Worm (Caenorhabditis elegans) whole organism, midembryonic: ENCODE results near the gene Y39F10C.1.

Experiments
- T22C8.4 ChIP-seq: fragments of 200-800 bp; sonication (Bioruptor generic); IDR thresholded peaks from 2 replicates; pipeline ENCODE4 v1.3.6; 2022; ENCODE audit warnings: missing genetic modification characterization, missing compliant biosample characterization
- cog-1 ChIP-seq: sonication (generic microtip); optimal IDR thresholded peaks from 2 replicates; lab custom pipeline; 2016; ENCODE audit warnings: missing genetic modification characterization, missing compliant biosample characterization
- flt-1 ChIP-seq: fragments of 200-800 bp; sonication (Bioruptor generic); IDR thresholded peaks from 2 replicates; pipeline ENCODE4 v1.3.6; 2022; ENCODE audit warnings: missing genetic modification characterization, missing compliant biosample characterization
- klf-2 ChIP-seq: fragments of 200-800 bp; sonication (Bioruptor generic); conservative IDR thresholded peaks from 2 replicates; pipeline ENCODE4 v1.3.6; 2022; ENCODE audit warnings: missing genetic modification reagents, missing genetic modification characterization, missing compliant biosample characterization
- med-1 ChIP-seq: sonication (generic microtip); optimal IDR thresholded peaks from 2 replicates; lab custom pipeline; 2017; ENCODE audit warnings: missing genetic modification characterization, mild to moderate bottlenecking, missing compliant biosample characterization, antibody characterized with exemption, missing genetic modification reagents; ENCODE audit not compliant: insufficient read depth
- ref-1 ChIP-seq: fragments of 200-800 bp; sonication (Bioruptor generic); conservative IDR thresholded peaks from 2 replicates; pipeline ENCODE4 v1.3.6; 2022; ENCODE audit warnings: missing genetic modification reagents, missing genetic modification characterization, missing compliant biosample characterization
- tab-1 ChIP-seq: fragments of 200-800 bp; sonication (Bioruptor generic); IDR thresholded peaks from 2 replicates; pipeline ENCODE4 v1.3.6; 2022; ENCODE audit warnings: missing genetic modification characterization, missing compliant biosample characterization
- ztf-23 ChIP-seq: fragments of 200-800 bp; sonication (Bioruptor generic); IDR thresholded peaks from 2 replicates; pipeline ENCODE4 v1.3.6; 2022; ENCODE audit warnings: missing genetic modification reagents, missing genetic modification characterization, missing compliant biosample characterization
- ztf-29 ChIP-seq: fragments of 200-800 bp; sonication (Bioruptor generic); IDR thresholded peaks from 2 replicates; pipeline ENCODE4 v1.3.6; 2022; ENCODE audit warnings: missing genetic modification reagents, missing genetic modification characterization, missing compliant biosample characterization

Y39F10C.1 gene

ce11 chrII:651324-651723 lies 24.1 kb upstream of the Y39F10C.1 start:
- TF ChIP-seq klf-2 (GFP tag; lab: Robert Waterston, UW) (no peak), ztf-29 (GFP tag; lab: Robert Waterston, UW) (peak; percentile 29; the same call in 1 of the 2 replicates)

DNA sequence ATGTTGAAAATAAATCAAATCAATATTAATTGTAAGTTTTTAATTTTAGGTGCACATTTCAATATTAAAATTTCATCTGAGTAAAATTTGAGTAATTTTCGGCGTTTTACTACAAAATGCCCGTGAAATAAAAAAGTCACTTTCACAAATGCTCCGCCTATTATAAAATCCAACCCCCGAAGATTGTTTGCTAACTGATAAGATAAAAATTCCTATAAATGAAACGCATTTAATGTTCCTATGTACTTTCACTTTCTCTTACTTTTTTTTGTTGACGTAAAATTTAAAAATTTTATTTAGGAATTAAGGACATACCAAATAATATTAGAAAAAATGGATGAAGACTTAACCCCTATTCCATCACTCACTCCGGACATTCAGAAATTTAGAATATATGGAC lies 17.0 kb upstream of the Y39F10C.1 start, which contains the start of gene sdz-24:
Gene sdz-24 (plus strand): TSS at position 301 of the 400 bp plus-strand sequence.
- TF ChIP-seq T22C8.4 (GFP tag; lab: Robert Waterston, UW): no peak
- TF ChIP-seq klf-2 (GFP tag; lab: Robert Waterston, UW): no peak
- TF ChIP-seq ztf-29 (GFP tag; lab: Robert Waterston, UW): no peak
- TF ChIP-seq ref-1: no peak
- TF ChIP-seq ztf-23: no peak
- TF ChIP-seq cog-1 (tag; lab: Kevin White, UChicago): no peak

DNA sequence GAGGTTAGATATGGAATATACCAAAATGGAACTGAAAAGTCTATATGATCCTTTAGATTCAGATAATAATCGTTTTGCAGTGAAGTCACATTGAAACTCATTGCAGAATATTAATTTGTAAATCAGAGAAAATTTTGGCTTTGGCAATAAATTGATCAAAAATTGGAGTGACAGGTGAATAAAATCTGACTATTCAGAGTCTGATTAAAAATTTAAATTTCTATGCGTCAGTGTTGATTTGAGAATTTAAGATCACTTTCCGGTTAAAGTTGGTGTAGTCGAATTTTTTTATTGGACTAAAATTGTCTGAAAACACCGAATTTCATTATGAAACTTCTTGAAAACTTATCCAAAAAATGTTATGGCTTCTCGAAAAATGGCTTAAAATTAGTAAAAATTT lies 13.7 kb upstream of the Y39F10C.1 start, which contains the start of gene sri-45:
Gene sri-45 (minus strand): TSS at position 101 of the 400 bp plus-strand sequence.
- TF ChIP-seq ztf-29 (GFP tag; lab: Robert Waterston, UW) (no peak), T22C8.4 (GFP tag; lab: Robert Waterston, UW) (no peak), klf-2 (GFP tag; lab: Robert Waterston, UW) (no peak), flt-1 (GFP tag; lab: Robert Waterston, UW) (no peak), ref-1 (no peak), med-1 (GFP tag; lab: Kevin White, UChicago) (no peak), ztf-23 (no peak)

DNA sequence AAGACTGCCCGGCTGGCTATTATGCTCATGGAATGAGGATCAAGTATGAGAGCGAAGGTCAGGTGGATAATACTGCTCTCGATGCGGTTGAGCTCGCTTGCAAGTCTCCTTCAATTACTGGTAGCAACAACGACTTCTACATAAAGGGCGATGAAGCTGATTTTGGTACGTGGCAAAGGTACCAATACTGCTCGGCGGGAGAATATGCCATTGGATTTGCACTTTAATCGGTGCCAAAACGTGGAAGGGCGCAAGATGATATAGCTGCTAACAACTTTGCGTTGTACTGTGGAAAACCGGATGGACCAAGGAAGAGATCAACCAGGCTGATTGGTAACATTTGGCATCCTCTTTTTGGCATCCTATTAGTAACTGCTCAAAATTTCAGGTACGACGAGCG lies 7.5 kb upstream of the Y39F10C.1 start:
- TF ChIP-seq flt-1 (GFP tag; lab: Robert Waterston, UW) (no peak), T22C8.4 (GFP tag; lab: Robert Waterston, UW) (no peak), tab-1 (no peak)

DNA sequence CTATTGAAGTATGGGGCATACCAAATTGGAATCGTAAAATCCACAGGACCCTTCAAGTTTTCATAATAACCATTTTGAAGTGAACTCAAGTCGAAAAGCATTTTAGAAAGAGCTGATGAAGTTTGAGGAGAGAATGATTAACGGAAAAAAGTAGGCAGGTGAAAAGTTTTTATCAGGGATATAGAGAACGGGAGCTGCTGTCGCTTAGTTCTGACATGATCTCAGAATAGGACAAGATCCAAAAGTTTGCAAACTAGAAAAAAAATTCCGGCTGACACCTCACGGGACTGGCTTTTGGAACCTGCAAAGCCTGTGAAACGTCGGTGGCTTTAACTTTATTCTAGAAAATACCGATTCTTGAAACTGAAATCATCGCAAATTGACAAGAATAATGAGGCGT lies 4.4 kb upstream of the Y39F10C.1 start, which contains the start of gene sri-46:
Gene sri-46 (minus strand): TSS at position 101 of the 400 bp plus-strand sequence.
- TF ChIP-seq ztf-23 (no peak), flt-1 (GFP tag; lab: Robert Waterston, UW) (no peak), med-1 (GFP tag; lab: Kevin White, UChicago) (no peak), tab-1 (no peak), klf-2 (GFP tag; lab: Robert Waterston, UW) (no peak), T22C8.4 (GFP tag; lab: Robert Waterston, UW) (no peak), cog-1 (tag; lab: Kevin White, UChicago) (no peak), ref-1 (no peak), ztf-29 (GFP tag; lab: Robert Waterston, UW) (no peak)

DNA sequence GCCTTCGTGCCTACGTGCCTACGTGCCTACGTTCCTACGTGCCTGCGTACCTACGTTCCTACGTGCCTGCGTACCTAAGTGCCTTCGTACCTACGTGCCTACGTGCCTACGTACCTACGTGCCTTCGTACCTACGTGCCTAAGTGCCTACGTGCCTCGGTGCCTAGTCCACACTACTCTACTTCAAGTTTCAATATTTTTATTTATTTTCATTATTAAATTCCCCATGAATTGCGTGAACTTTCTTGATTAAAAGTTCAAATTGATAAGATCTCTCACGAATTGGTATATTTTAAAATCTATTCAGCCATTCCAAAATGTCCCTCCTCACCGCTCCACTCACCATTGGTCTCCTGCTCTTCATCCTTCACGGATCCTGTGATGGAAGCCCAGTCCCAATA lies 1.3 kb upstream of the Y39F10C.1 start, which contains the start of gene Y39F10C.3:
Gene Y39F10C.3 (plus strand): TSS at position 301 of the 400 bp plus-strand sequence.
- TF ChIP-seq T22C8.4 (GFP tag; lab: Robert Waterston, UW): no peak
- no peak for TF ChIP-seq tab-1
- no peak for TF ChIP-seq klf-2 (GFP tag; lab: Robert Waterston, UW)
- no peak for TF ChIP-seq flt-1 (GFP tag; lab: Robert Waterston, UW)

DNA sequence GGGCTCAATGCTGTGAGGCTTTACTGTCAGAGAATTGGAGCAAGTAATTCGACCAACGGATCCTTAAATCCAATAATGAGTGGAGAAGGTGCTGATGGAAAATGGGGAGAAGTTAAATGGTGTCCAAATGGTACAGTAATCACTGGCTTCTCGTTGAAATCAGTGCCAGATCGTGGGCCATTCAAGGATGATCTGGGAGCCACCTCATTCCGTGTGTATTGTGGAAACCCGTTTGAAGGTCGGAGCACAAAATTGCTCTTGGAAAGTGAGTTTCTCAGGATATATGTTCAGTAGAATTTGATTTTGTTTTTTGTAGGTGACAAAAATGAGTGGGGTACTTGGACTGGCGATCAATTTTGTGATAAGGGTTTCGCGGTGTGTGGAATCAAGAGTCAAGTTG lies 419 bp downstream of the Y39F10C.1 start:
- TF ChIP-seq ref-1 (no peak), ztf-29 (GFP tag; lab: Robert Waterston, UW) (no peak), cog-1 (tag; lab: Kevin White, UChicago) (no peak), med-1 (GFP tag; lab: Kevin White, UChicago) (no peak), tab-1 (no peak), flt-1 (GFP tag; lab: Robert Waterston, UW) (no peak), klf-2 (GFP tag; lab: Robert Waterston, UW) (no peak), T22C8.4 (GFP tag; lab: Robert Waterston, UW) (no peak), ztf-23 (no peak)

DNA sequence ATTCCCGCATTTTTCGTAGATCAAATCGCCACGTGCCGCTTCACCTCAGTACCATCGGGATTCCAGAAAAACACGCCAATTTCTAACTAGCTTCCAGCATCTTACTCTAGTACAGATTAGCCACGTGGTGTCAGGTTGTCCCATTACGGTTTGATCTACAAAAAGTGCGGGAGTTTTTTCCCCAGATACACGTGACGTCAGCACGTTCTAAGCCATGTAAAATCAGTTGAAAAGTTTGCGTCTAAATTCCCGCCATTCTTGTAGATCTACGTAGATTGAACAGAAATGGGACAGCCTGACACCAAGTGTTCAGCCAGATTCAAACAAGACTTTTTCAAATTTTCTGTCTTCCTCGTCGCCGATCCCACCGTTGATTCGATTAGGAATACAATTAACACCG lies 3.2 kb downstream of the Y39F10C.1 start, which contains the start of gene T02H6.9:
Gene T02H6.9 (plus strand): TSS at position 301 of the 400 bp plus-strand sequence.
- TF ChIP-seq ztf-23 (no peak), tab-1 (no peak), med-1 (GFP tag; lab: Kevin White, UChicago) (no peak), flt-1 (GFP tag; lab: Robert Waterston, UW) (no peak), ref-1 (no peak), klf-2 (GFP tag; lab: Robert Waterston, UW) (no peak), T22C8.4 (GFP tag; lab: Robert Waterston, UW) (no peak), ztf-29 (GFP tag; lab: Robert Waterston, UW) (no peak), cog-1 (tag; lab: Kevin White, UChicago) (no peak)

ce11 chrII:680612-681011 lies 5.2 kb downstream of the Y39F10C.1 start, which contains the start of the genes T02H6.10 and T02H6.8:
Gene T02H6.10 (minus strand): TSS chrII:680712.
Gene T02H6.8 (plus strand): TSS chrII:680832.
- TF ChIP-seq klf-2 (GFP tag; lab: Robert Waterston, UW) (no peak), tab-1 (no peak), ztf-29 (GFP tag; lab: Robert Waterston, UW) (no peak)

- no peak for TF ChIP-seq cog-1 (tag; lab: Kevin White, UChicago)
- TF ChIP-seq klf-2 (GFP tag; lab: Robert Waterston, UW): no peak
- TF ChIP-seq tab-1: no peak
- no peak for TF ChIP-seq T22C8.4 (GFP tag; lab: Robert Waterston, UW)
- no peak for TF ChIP-seq med-1 (GFP tag; lab: Kevin White, UChicago)
- TF ChIP-seq ztf-23: no peak
- TF ChIP-seq ztf-29 (GFP tag; lab: Robert Waterston, UW): no peak
- TF ChIP-seq flt-1 (GFP tag; lab: Robert Waterston, UW): no peak
- TF ChIP-seq ref-1: no peak
Observed at ce11 chrII:682326-682725, 6.9 kb downstream of the Y39F10C.1 start, which contains the start of gene T02H6.7. Gene T02H6.7 (plus strand): TSS chrII:682626.
